Worm (Caenorhabditis elegans) whole organism, mixed stage, embryonic: ENCODE data around the gene Y32B12B.8.

ENCODE experiments used
- M03D4.4 ChIP-seq: sonication (generic microtip); optimal IDR thresholded peaks from 2 replicates; lab custom pipeline; 2017; ENCODE audit warnings: mild to moderate bottlenecking, missing genetic modification characterization, missing compliant biosample characterization
- bed-3 ChIP-seq: fragments of 200-800 bp; sonication (Bioruptor generic); optimal IDR thresholded peaks from 3 replicates; lab custom pipeline; 2018; ENCODE audit warnings: mild to moderate bottlenecking, missing genetic modification characterization, moderate library complexity, missing compliant biosample characterization
- blmp-1 ChIP-seq: fragments of 150-350 bp; optimal IDR thresholded peaks from 2 replicates; lab custom pipeline; 2014; ENCODE audit warnings: missing biosample characterization, missing genetic modification characterization
- ceh-39 ChIP-seq: fragments of 150-350 bp; optimal IDR thresholded peaks from 2 replicates; lab custom pipeline; 2014; ENCODE audit warnings: missing biosample characterization, missing genetic modification characterization
- ceh-43 ChIP-seq: fragments of 200-800 bp; sonication (Bioruptor generic); optimal IDR thresholded peaks from 2 replicates; lab custom pipeline; 2018; ENCODE audit warnings: mild to moderate bottlenecking, missing genetic modification characterization, moderate library complexity, missing compliant biosample characterization
- ceh-83 ChIP-seq: fragments of 200-800 bp; sonication (Bioruptor generic); optimal IDR thresholded peaks from 2 replicates; lab custom pipeline; 2018; ENCODE audit warnings: mild to moderate bottlenecking, missing genetic modification characterization, missing compliant biosample characterization
- ces-1 ChIP-seq: fragments of 150-350 bp; optimal IDR thresholded peaks from 2 replicates; lab custom pipeline; 2014; ENCODE audit warnings: missing biosample characterization, missing genetic modification reagents, missing genetic modification characterization
- cnd-1 ChIP-seq: fragments of 200-800 bp; sonication (Bioruptor generic); optimal IDR thresholded peaks from 2 replicates; lab custom pipeline; 2018; ENCODE audit warnings: mild to moderate bottlenecking, missing genetic modification characterization, missing compliant biosample characterization
- drap-1 ChIP-seq: fragments of 200-800 bp; sonication (Bioruptor generic); optimal IDR thresholded peaks from 3 replicates; lab custom pipeline; 2018; ENCODE audit warnings: mild to moderate bottlenecking, missing genetic modification characterization, missing compliant biosample characterization
- elt-1 ChIP-seq: sonication (generic microtip); optimal IDR thresholded peaks from 2 replicates; lab custom pipeline; 2017; ENCODE audit warnings: missing genetic modification characterization, mild to moderate bottlenecking, missing compliant biosample characterization, antibody characterized with exemption, moderate library complexity, borderline replicate concordance; ENCODE audit not compliant: insufficient read depth
- flh-1 ChIP-seq: fragments of 200-800 bp; sonication (Bioruptor generic); optimal IDR thresholded peaks from 2 replicates; lab custom pipeline; 2018; ENCODE audit warnings: mild to moderate bottlenecking, missing genetic modification characterization, moderate library complexity, missing compliant biosample characterization
- ham-2 ChIP-seq: fragments of 200-800 bp; sonication (Bioruptor generic); optimal IDR thresholded peaks from 2 replicates; lab custom pipeline; 2018; ENCODE audit warnings: mild to moderate bottlenecking, missing genetic modification characterization, missing compliant biosample characterization
- hlh-1 ChIP-seq: fragments of 150-350 bp; optimal IDR thresholded peaks from 2 replicates; lab custom pipeline; 2014; ENCODE audit warnings: missing biosample characterization, missing genetic modification reagents, missing genetic modification characterization
- lin-13 ChIP-seq: fragments of 150-350 bp; optimal IDR thresholded peaks from 2 replicates; lab custom pipeline; 2014; ENCODE audit warnings: missing biosample characterization, missing genetic modification characterization
- lin-32 ChIP-seq: fragments of 200-800 bp; sonication (Bioruptor generic); optimal IDR thresholded peaks from 2 replicates; lab custom pipeline; 2018; ENCODE audit warnings: mild to moderate bottlenecking, missing genetic modification characterization, missing compliant biosample characterization
- lsy-2 ChIP-seq: fragments of 150-350 bp; optimal IDR thresholded peaks from 2 replicates; lab custom pipeline; 2014; ENCODE audit warnings: missing biosample characterization, missing genetic modification characterization
- mab-5 ChIP-seq: fragments of 150-350 bp; optimal IDR thresholded peaks from 2 replicates; lab custom pipeline; 2014; ENCODE audit warnings: missing biosample characterization, missing genetic modification characterization
- mep-1 ChIP-seq: fragments of 150-350 bp; optimal IDR thresholded peaks from 2 replicates; lab custom pipeline; 2017; ENCODE audit warnings: missing biosample characterization, missing genetic modification reagents, missing genetic modification characterization, inconsistent platforms
- mls-2 ChIP-seq: sonication (generic microtip); optimal IDR thresholded peaks from 2 replicates; lab custom pipeline; 2016; ENCODE audit warnings: mild to moderate bottlenecking, missing genetic modification characterization, moderate library complexity, missing compliant biosample characterization
- nhr-12 ChIP-seq: fragments of 150-350 bp; optimal IDR thresholded peaks from 2 replicates; lab custom pipeline; 2014; ENCODE audit warnings: missing biosample characterization, missing genetic modification characterization
- nhr-2 ChIP-seq: fragments of 150-350 bp; optimal IDR thresholded peaks from 2 replicates; lab custom pipeline; 2014; ENCODE audit warnings: missing biosample characterization, missing genetic modification characterization
- nhr-28 ChIP-seq: fragments of 150-350 bp; optimal IDR thresholded peaks from 2 replicates; lab custom pipeline; 2014; ENCODE audit warnings: missing biosample characterization, missing genetic modification characterization
- nhr-76 ChIP-seq: sonication (generic microtip); optimal IDR thresholded peaks from 2 replicates; lab custom pipeline; 2017; ENCODE audit warnings: missing biosample characterization, missing genetic modification characterization
- pha-4 ChIP-seq: fragments of 150-350 bp; optimal IDR thresholded peaks from 2 replicates; lab custom pipeline; 2018; ENCODE audit warnings: missing biosample characterization, missing genetic modification reagents, missing genetic modification characterization
- sem-2 ChIP-seq: fragments of 200-800 bp; sonication (Bioruptor generic); optimal IDR thresholded peaks from 2 replicates; lab custom pipeline; 2018; ENCODE audit warnings: mild to moderate bottlenecking, missing genetic modification characterization, missing compliant biosample characterization
- sptf-1 ChIP-seq: sonication (generic microtip); optimal IDR thresholded peaks from 2 replicates; lab custom pipeline; 2017; ENCODE audit warnings: mild to moderate bottlenecking, missing genetic modification characterization, moderate library complexity, missing compliant biosample characterization
- tbx-8 ChIP-seq: fragments of 200-800 bp; sonication (Bioruptor generic); optimal IDR thresholded peaks from 2 replicates; lab custom pipeline; 2018; ENCODE audit warnings: mild to moderate bottlenecking, missing genetic modification characterization, moderate library complexity, missing compliant biosample characterization
- unc-120 ChIP-seq: sonication (generic microtip); optimal IDR thresholded peaks from 2 replicates; lab custom pipeline; 2017; ENCODE audit warnings: missing genetic modification characterization, missing compliant biosample characterization; ENCODE audit not compliant: poor library complexity, severe bottlenecking
- unc-62 ChIP-seq: fragments of 150-350 bp; optimal IDR thresholded peaks from 2 replicates; lab custom pipeline; 2014; ENCODE audit warnings: missing biosample characterization, missing genetic modification reagents, missing genetic modification characterization
- zip-8 ChIP-seq: fragments of 150-350 bp; optimal IDR thresholded peaks from 2 replicates; lab custom pipeline; 2014; ENCODE audit warnings: missing biosample characterization, missing genetic modification characterization
- ztf-11 ChIP-seq: fragments of 150-350 bp; optimal IDR thresholded peaks from 2 replicates; lab custom pipeline; 2014; ENCODE audit warnings: missing biosample characterization, missing genetic modification characterization

The Y32B12B.8 gene

DNA sequence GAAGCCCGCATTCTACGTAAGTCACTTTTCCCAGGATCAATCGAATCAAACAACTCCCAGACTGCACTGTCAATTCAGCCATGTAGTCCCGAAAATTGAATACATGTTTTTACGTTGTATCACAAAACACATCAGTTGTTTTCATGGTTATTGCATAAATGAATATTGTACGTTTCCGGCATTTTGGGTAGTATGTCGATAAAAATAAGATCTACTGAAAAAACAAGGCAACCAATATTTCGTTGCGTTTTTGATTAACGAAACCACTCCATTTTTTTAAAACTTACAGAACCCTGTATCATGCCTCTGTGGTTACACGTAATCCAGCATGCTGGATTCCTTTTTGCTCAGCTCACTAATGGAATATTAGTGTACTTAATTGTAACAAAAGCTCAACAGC is 37.9 kb downstream of the Y32B12B.8 start, which contains the start of gene str-149:
Gene str-149, plus strand, starts transcription at position 301 of the 400 bp plus-strand sequence.
- TF ChIP-seq ceh-39 (no peak), unc-120 (tag; lab: Kevin White, UChicago) (no peak), mab-5 (no peak), bed-3 (GFP tag; lab: Kevin White, UChicago) (no peak), ces-1 (GFP tag; lab: Kevin White, UChicago) (no peak), unc-62 (GFP tag; lab: Kevin White, UChicago) (no peak), ceh-43 (no peak), mls-2 (tag; lab: Kevin White, UChicago) (no peak)

DNA sequence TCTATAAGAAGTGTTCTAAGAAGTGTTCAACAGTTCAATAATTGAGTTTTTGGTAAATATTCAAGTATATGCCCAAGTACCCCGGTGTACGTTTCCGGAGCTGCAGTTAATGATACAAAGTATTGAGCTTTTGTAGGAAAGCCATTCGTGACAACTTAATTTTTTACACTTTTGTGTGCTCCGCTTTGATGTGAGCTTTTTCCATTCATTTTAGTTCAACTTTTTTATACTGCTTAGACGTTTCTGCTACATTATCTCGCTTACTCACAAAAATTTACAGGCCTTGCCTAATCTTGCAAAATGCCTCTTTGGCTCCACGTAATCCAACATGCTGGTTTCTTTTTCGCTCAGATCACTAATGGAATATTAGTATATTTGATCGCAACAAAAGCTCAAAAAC is 40.6 kb downstream of the Y32B12B.8 start, which contains the start of gene str-151:
Gene str-151, plus strand, starts transcription at position 301 of the 400 bp plus-strand sequence.
- TF ChIP-seq M03D4.4 (no peak), lsy-2 (no peak), elt-1 (tag; lab: Kevin White, UChicago) (no peak), lin-32 (GFP tag; lab: Kevin White, UChicago) (no peak), ceh-83 (GFP tag; lab: Kevin White, UChicago) (no peak), nhr-76 (tag; lab: Kevin White, UChicago) (no peak), hlh-1 (no peak), blmp-1 (no peak), ham-2 (GFP tag; lab: Kevin White, UChicago) (no peak), drap-1 (GFP tag; lab: Kevin White, UChicago) (no peak), tbx-8 (no peak), zip-8 (tag; lab: Kevin White, UChicago) (no peak), mls-2 (tag; lab: Kevin White, UChicago) (no peak), cnd-1 (no peak)

DNA sequence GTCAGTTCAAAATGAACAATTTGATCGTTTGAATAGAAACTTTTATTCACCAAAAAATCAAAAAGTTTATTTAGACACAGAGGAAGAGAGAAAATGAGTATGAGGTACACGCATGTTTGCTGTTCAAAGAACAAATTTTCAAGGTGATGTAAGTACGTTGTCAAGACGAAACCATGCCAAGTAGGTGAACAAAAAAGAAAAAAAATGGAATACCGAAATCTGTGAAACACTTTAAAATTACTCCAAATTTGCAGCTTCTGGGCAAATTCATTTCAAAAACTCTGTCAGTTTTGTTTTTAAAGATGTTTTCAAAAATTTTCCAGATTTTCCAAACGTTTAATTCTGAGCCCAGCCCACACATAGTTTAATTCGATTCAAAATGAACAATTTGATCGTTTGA is 45.2 kb downstream of the Y32B12B.8 start, which contains the start of gene nhr-271:
Gene nhr-271, minus strand, starts transcription at position 101 of the 400 bp plus-strand sequence.
- TF ChIP-seq hlh-1 = no peak
- TF ChIP-seq nhr-12 = no peak
- TF ChIP-seq mls-2 (tag; lab: Kevin White, UChicago) = no peak
- TF ChIP-seq bed-3 (GFP tag; lab: Kevin White, UChicago) = no peak
- TF ChIP-seq ceh-43 = no peak
- no peak for TF ChIP-seq nhr-76 (tag; lab: Kevin White, UChicago)
- TF ChIP-seq nhr-2 (tag; lab: Kevin White, UChicago) = no peak
- TF ChIP-seq sptf-1 (tag; lab: Kevin White, UChicago) = no peak
- TF ChIP-seq blmp-1 = no peak
- TF ChIP-seq ztf-11 (tag; lab: Kevin White, UChicago) = no peak
- TF ChIP-seq tbx-8 = no peak
- no peak for TF ChIP-seq lin-13 (tag; lab: Kevin White, UChicago)
- TF ChIP-seq nhr-28 (tag; lab: Kevin White, UChicago) = no peak
- TF ChIP-seq mab-5 = no peak
- no peak for TF ChIP-seq M03D4.4
- no peak for TF ChIP-seq ces-1 (GFP tag; lab: Kevin White, UChicago)
- no peak for TF ChIP-seq mep-1 (tag; lab: Kevin White, UChicago)

DNA sequence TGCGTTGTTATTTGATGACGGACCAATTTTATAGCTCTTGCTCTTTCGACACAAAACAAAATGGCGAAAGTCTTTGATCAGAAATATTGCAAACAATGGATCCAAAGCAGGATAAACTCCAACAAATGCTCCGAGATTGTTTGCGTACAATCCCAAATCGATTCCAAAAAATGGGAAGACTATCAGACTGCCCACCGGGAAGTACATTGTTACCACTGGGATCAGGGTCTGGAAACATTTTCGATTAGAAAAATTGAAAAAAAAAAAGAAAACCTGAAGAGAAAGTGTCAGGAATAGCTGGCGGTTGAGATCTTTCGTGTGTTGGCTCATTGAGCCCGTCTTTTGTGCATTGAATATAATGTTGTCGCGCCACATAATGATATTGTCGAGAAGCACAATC is 45.8 kb downstream of the Y32B12B.8 start:
- TF ChIP-seq flh-1 (GFP tag; lab: Kevin White, UChicago) (no peak), pha-4 (tag; lab: Kevin White, UChicago) (no peak), ceh-83 (GFP tag; lab: Kevin White, UChicago) (no peak), lin-32 (GFP tag; lab: Kevin White, UChicago) (no peak)

DNA sequence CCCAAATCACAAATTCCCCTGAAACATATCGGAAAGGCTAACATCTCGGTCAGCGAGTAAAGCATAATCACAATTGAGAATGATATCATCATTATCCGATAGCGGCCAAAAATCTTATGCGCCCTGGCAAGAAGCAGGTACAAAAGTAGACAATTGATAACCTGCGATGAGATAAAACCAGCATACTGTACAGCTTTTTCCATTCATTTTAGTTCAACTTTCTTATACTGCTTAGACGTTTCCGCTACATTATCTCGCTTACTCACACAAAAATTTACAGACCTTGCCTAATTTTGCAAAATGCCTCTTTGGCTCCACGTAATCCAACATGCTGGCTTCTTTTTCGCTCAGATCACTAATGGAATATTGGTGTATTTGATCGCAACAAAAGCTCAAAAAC is 47.7 kb downstream of the Y32B12B.8 start, which contains the start of gene str-150:
Gene str-150, plus strand, starts transcription at position 301 of the 400 bp plus-strand sequence.
- TF ChIP-seq mep-1 (tag; lab: Kevin White, UChicago) (no peak), nhr-2 (tag; lab: Kevin White, UChicago) (no peak), mab-5 (no peak), sem-2 (no peak), nhr-12 (no peak), bed-3 (GFP tag; lab: Kevin White, UChicago) (no peak), nhr-28 (tag; lab: Kevin White, UChicago) (no peak), blmp-1 (no peak), ztf-11 (tag; lab: Kevin White, UChicago) (no peak), lin-32 (GFP tag; lab: Kevin White, UChicago) (no peak), pha-4 (tag; lab: Kevin White, UChicago) (no peak)
